Worm (Caenorhabditis elegans) whole organism, early embryonic: ENCODE measurements around the gene F49F1.14.

Source experiments
- aly-1 ChIP-seq: sonication (generic microtip); optimal IDR thresholded peaks from 2 replicates; lab custom pipeline; 2016; ENCODE audit warnings: missing genetic modification characterization, missing compliant biosample characterization
- ama-1 ChIP-seq: fragments of 150-350 bp; optimal IDR thresholded peaks from 2 replicates; lab custom pipeline; 2014
- ceh-13 ChIP-seq: fragments of 200-800 bp; sonication (Bioruptor generic); optimal IDR thresholded peaks from 2 replicates; lab custom pipeline; 2018; ENCODE audit warnings: mild to moderate bottlenecking, missing genetic modification characterization, missing compliant biosample characterization
- ceh-36 ChIP-seq: sonication (generic microtip); optimal IDR thresholded peaks from 2 replicates; lab custom pipeline; 2016; ENCODE audit warnings: missing genetic modification characterization, inconsistent platforms, missing compliant biosample characterization
- ets-7 ChIP-seq: sonication (generic microtip); optimal IDR thresholded peaks from 2 replicates; lab custom pipeline; 2016; ENCODE audit warnings: missing genotype, missing genetic modification characterization, missing compliant biosample characterization
- flt-1 ChIP-seq: fragments of 200-800 bp; sonication (Bioruptor generic); IDR thresholded peaks from 2 replicates; pipeline ENCODE4 v1.3.6; 2022; ENCODE audit warnings: missing genetic modification characterization, missing compliant biosample characterization
- hmg-4 ChIP-seq: fragments of 200-800 bp; sonication (Bioruptor generic); optimal IDR thresholded peaks from 2 replicates; lab custom pipeline; 2018; ENCODE audit warnings: mild to moderate bottlenecking, missing genetic modification characterization, missing compliant biosample characterization
- hnd-1 ChIP-seq: sonication (generic microtip); optimal IDR thresholded peaks from 2 replicates; lab custom pipeline; 2016; ENCODE audit warnings: missing genetic modification characterization, missing compliant biosample characterization
- sea-1 ChIP-seq: fragments of 200-800 bp; sonication (Bioruptor generic); conservative IDR thresholded peaks from 2 replicates; pipeline ENCODE4 v1.3.6; 2022; ENCODE audit warnings: missing genetic modification characterization, missing compliant biosample characterization
- tbx-37 ChIP-seq: fragments of 200-800 bp; sonication (Bioruptor generic); conservative IDR thresholded peaks from 2 replicates; pipeline ENCODE4 v1.3.6; 2022; ENCODE audit warnings: missing genetic modification reagents, missing genetic modification characterization, missing compliant biosample characterization
- tra-4 ChIP-seq: sonication (generic microtip); optimal IDR thresholded peaks from 2 replicates; lab custom pipeline; 2017; ENCODE audit warnings: missing genetic modification characterization, missing compliant biosample characterization

- TF ChIP-seq ceh-36 (tag; lab: Kevin White, UChicago) (no peak), aly-1 (tag; lab: Kevin White, UChicago) (no peak), tra-4 (tag; lab: Kevin White, UChicago) (no peak), sea-1 (GFP tag; lab: Robert Waterston, UW) (no peak), ama-1 (no peak), ceh-13 (no peak), ets-7 (tag; lab: Kevin White, UChicago) (no peak), flt-1 (GFP tag; lab: Robert Waterston, UW) (no peak), hnd-1 (tag; lab: Kevin White, UChicago) (no peak), hmg-4 (GFP tag; lab: Kevin White, UChicago) (no peak), tbx-37 (GFP tag; lab: Robert Waterston, UW) (no peak)
These were observed 33.4 kb downstream of the F49F1.14 start, which contains the start of gene C35B1.8 for ce11 chrIV:4078901-4079300.
